Fruit fly (Drosophila melanogaster) whole organism, prepupa: Measurements from ENCODE around the gene CG7246.

ENCODE experiments used
- CG31627 ChIP-seq: fragments of 200-800 bp; sonication (Bioruptor generic); optimal IDR thresholded peaks from 3 replicates; lab custom pipeline; 2016; ENCODE audit warnings: missing biosample characterization, missing genetic modification characterization
- CG6792 ChIP-seq: fragments of 200-800 bp; sonication (Bioruptor generic); optimal IDR thresholded peaks from 3 replicates; lab custom pipeline; 2016; ENCODE audit warnings: missing biosample characterization, missing genetic modification characterization
- CG7368 ChIP-seq: fragments of 200-800 bp; sonication (Bioruptor generic); optimal IDR thresholded peaks from 3 replicates; lab custom pipeline; 2016; ENCODE audit warnings: missing biosample characterization, missing genetic modification characterization
- CG8319 ChIP-seq: fragments of 200-800 bp; sonication (Bioruptor generic); optimal IDR thresholded peaks from 3 replicates; lab custom pipeline; 2016; ENCODE audit warnings: missing biosample characterization, missing genetic modification characterization
- Ets21C ChIP-seq: fragments of 200-800 bp; sonication (Bioruptor generic); optimal IDR thresholded peaks from 3 replicates; lab custom pipeline; 2016; ENCODE audit warnings: missing biosample characterization, missing genetic modification characterization
- Hr39 ChIP-seq: fragments of 200-800 bp; sonication (Bioruptor generic); optimal IDR thresholded peaks from 2 replicates; lab custom pipeline; 2016; ENCODE audit warnings: missing biosample characterization, missing genetic modification characterization
- eg ChIP-seq: fragments of 200-800 bp; sonication (Bioruptor generic); IDR thresholded peaks from 3 replicates; pipeline ENCODE4 v1.3.6; 2022; ENCODE audit warnings: missing biosample characterization, missing genetic modification characterization
- fkh ChIP-seq: fragments of 200-800 bp; sonication (Bioruptor generic); optimal IDR thresholded peaks from 3 replicates; lab custom pipeline; 2017; ENCODE audit warnings: missing biosample characterization, mild to moderate bottlenecking, missing genetic modification characterization, moderate library complexity
- vri ChIP-seq: fragments of 200-800 bp; sonication (Bioruptor generic); optimal IDR thresholded peaks from 3 replicates; lab custom pipeline; 2016; ENCODE audit warnings: missing biosample characterization, mild to moderate bottlenecking, missing genetic modification characterization

DNA sequence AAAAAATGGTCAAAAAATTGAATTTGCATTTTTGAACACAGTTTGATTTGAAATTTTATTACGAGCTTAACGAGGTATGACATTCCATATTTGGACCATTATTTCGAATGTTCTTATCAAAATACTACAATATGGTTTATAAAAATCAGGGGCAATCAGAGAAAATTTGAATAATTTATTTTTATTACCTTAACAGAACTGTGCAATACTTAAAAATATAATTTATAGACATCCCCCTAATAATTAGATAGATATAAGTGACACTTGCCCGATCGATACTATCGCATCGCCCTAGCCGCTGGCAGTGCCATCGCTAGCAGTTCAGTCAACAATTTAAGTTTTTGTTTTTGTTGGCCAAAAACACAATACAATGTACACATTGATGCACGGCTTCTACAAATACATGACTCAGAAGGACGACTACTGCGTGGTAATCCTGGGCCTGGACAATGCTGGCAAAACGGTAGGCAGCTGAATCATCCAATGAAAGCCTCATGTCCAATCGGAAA, 26.0 kb upstream of the CG7246 start, which contains the start of gene Arfrp1:
- TF ChIP-seq vri (GFP tag; lab: Kevin White, UChicago) (no peak), CG6792 (GFP tag; lab: Kevin White, UChicago) (no peak), eg (GFP tag; lab: Robert Waterston, UW) (no peak; the same call in 2 of the 3 replicates), CG7368 (GFP tag; lab: Kevin White, UChicago) (no peak), Ets21C (no peak), Hr39 (GFP tag; lab: Kevin White, UChicago) (no peak), fkh (peak; percentile 62), CG31627 (GFP tag; lab: Kevin White, UChicago) (peak; percentile 15), CG8319 (GFP tag; lab: Kevin White, UChicago) (no peak)
